Fruit fly (Drosophila melanogaster) whole organism, pupa: ENCODE measurements around the gene CG43072.
A peak's percentile ranks its signal among the peaks of the same experiment; 100 is the strongest.

ENCODE experiments used
- CG10348 ChIP-seq: fragments of 200-800 bp; sonication (Bioruptor generic); IDR thresholded peaks from 2 replicates; pipeline ENCODE4 v1.3.6; 2022; ENCODE audit warnings: missing biosample characterization, missing genetic modification characterization
- CG8301 ChIP-seq: fragments of 200-800 bp; sonication (Bioruptor generic); optimal IDR thresholded peaks from 2 replicates; lab custom pipeline; 2018; ENCODE audit warnings: missing biosample characterization, mild to moderate bottlenecking, missing genetic modification characterization
- CG9948 ChIP-seq: fragments of 200-800 bp; sonication (Bioruptor generic); optimal IDR thresholded peaks from 2 replicates; lab custom pipeline; 2018; ENCODE audit warnings: missing biosample characterization, mild to moderate bottlenecking, missing genetic modification characterization, moderate library complexity
- rn ChIP-seq: fragments of 200-800 bp; sonication (Bioruptor generic); IDR thresholded peaks from 2 replicates; pipeline ENCODE4 v1.3.6; 2022; ENCODE audit warnings: missing biosample characterization, missing genetic modification characterization

- TF ChIP-seq CG8301 (tag; lab: Kevin White, UChicago) (no peak), CG9948 (tag; lab: Kevin White, UChicago) (no peak), rn (GFP tag; lab: Robert Waterston, UW) (0 out of 2 replicates have a peak, but pooled peaks have one; percentile 11), CG10348 (no peak)
These were observed 7.0 kb upstream of the CG43072 start for dm6 chr3L:21058651-21059050.
